Fruit fly (Drosophila melanogaster) whole organism, embryonic: ENCODE data around the gene MSAmiP.

ENCODE experiments used
- Aef1 ChIP-seq: fragments of 200-800 bp; sonication (Bioruptor generic); IDR thresholded peaks from 3 replicates; pipeline ENCODE4 v1.3.6; 2022; ENCODE audit warnings: missing biosample characterization, missing genetic modification characterization
- B-H1 ChIP-seq: fragments of 200-800 bp; sonication (Bioruptor generic); IDR thresholded peaks from 3 replicates; pipeline ENCODE4 v1.3.6; 2022; ENCODE audit warnings: missing biosample characterization, missing genetic modification characterization
- CG10321 ChIP-seq: fragments of 200-800 bp; sonication (Bioruptor generic); IDR thresholded peaks from 2 replicates; pipeline ENCODE4 v1.3.6; 2022; ENCODE audit warnings: missing biosample characterization, missing genetic modification characterization
- CG10462 ChIP-seq: fragments of 200-800 bp; sonication (Bioruptor generic); optimal IDR thresholded peaks from 2 replicates; lab custom pipeline; 2016; ENCODE audit warnings: missing biosample characterization, missing genetic modification characterization
- CG10565 ChIP-seq: fragments of 200-800 bp; sonication (Bioruptor generic); optimal IDR thresholded peaks from 3 replicates; lab custom pipeline; 2016; ENCODE audit warnings: missing biosample characterization, mild to moderate bottlenecking, missing genetic modification characterization
- CG11247 ChIP-seq: fragments of 200-800 bp; sonication (Bioruptor generic); IDR thresholded peaks from 2 replicates; pipeline ENCODE4 v1.3.6; 2022; ENCODE audit warnings: missing biosample characterization, missing genetic modification characterization
- CG14441 ChIP-seq: fragments of 200-800 bp; sonication (Bioruptor generic); IDR thresholded peaks from 2 replicates; pipeline ENCODE4 v1.3.6; 2022; ENCODE audit warnings: missing biosample characterization, missing genetic modification characterization
- CG17385 ChIP-seq: fragments of 200-800 bp; sonication (Bioruptor generic); optimal IDR thresholded peaks from 3 replicates; lab custom pipeline; 2018; ENCODE audit warnings: missing biosample characterization, mild to moderate bottlenecking, missing genetic modification characterization
- CG18764 ChIP-seq: fragments of 200-800 bp; sonication (Bioruptor generic); optimal IDR thresholded peaks from 3 replicates; lab custom pipeline; 2016; ENCODE audit warnings: missing biosample characterization, missing genetic modification characterization
- CG2116 ChIP-seq: fragments of 200-800 bp; sonication (Bioruptor generic); optimal IDR thresholded peaks from 3 replicates; lab custom pipeline; 2018; ENCODE audit warnings: missing biosample characterization, mild to moderate bottlenecking, missing genetic modification characterization
- CG31224 ChIP-seq: fragments of 200-800 bp; sonication (Bioruptor generic); IDR thresholded peaks from 2 replicates; pipeline ENCODE4 v1.3.6; 2022; ENCODE audit warnings: missing biosample characterization, missing genetic modification characterization
- CG32532 ChIP-seq: fragments of 200-800 bp; sonication (Bioruptor generic); IDR thresholded peaks from 2 replicates; pipeline ENCODE4 v1.3.6; 2022; ENCODE audit warnings: missing biosample characterization, missing genetic modification characterization
- CG34422 ChIP-seq: fragments of 200-800 bp; sonication (Bioruptor generic); IDR thresholded peaks from 3 replicates; pipeline ENCODE4 v1.3.6; 2022; ENCODE audit warnings: missing biosample characterization, missing genetic modification characterization
- CG4360 ChIP-seq: fragments of 200-800 bp; sonication (Bioruptor generic); IDR thresholded peaks from 2 replicates; pipeline ENCODE4 v1.3.6; 2022; ENCODE audit warnings: missing biosample characterization, missing genetic modification characterization
- CG5180 ChIP-seq: fragments of 200-800 bp; sonication (Bioruptor generic); optimal IDR thresholded peaks from 3 replicates; lab custom pipeline; 2017; ENCODE audit warnings: missing biosample characterization, missing genetic modification characterization, mild to moderate bottlenecking, moderate library complexity, missing genetic modification reagents
- CG5953 ChIP-seq: fragments of 200-800 bp; sonication (Bioruptor generic); IDR thresholded peaks from 2 replicates; pipeline ENCODE4 v1.3.6; 2022; ENCODE audit warnings: missing biosample characterization, missing genetic modification characterization
- CG6854 ChIP-seq: fragments of 200-800 bp; sonication (Bioruptor generic); optimal IDR thresholded peaks from 3 replicates; lab custom pipeline; 2017; ENCODE audit warnings: missing biosample characterization, mild to moderate bottlenecking, missing genetic modification characterization
- CG7987 ChIP-seq: fragments of 200-800 bp; sonication (Bioruptor generic); optimal IDR thresholded peaks from 2 replicates; lab custom pipeline; 2018; ENCODE audit warnings: missing biosample characterization, mild to moderate bottlenecking, missing genetic modification characterization, moderate library complexity
- CG8089 ChIP-seq: fragments of 200-800 bp; sonication (Bioruptor generic); optimal IDR thresholded peaks from 3 replicates; lab custom pipeline; 2016; ENCODE audit warnings: missing biosample characterization, missing genetic modification characterization
- CG8765 ChIP-seq: fragments of 200-800 bp; sonication (Bioruptor generic); IDR thresholded peaks from 2 replicates; pipeline ENCODE4 v1.3.6; 2022; ENCODE audit warnings: missing biosample characterization, missing genetic modification characterization
- Dad ChIP-seq: fragments of 200-800 bp; sonication (Bioruptor generic); optimal IDR thresholded peaks from 3 replicates; lab custom pipeline; 2016; ENCODE audit warnings: missing biosample characterization, missing genetic modification characterization
- Dp ChIP-seq: fragments of 200-800 bp; sonication (Bioruptor generic); optimal IDR thresholded peaks from 2 replicates; lab custom pipeline; 2018; ENCODE audit warnings: missing biosample characterization, mild to moderate bottlenecking, missing genetic modification characterization, moderate library complexity
- Dref ChIP-seq: fragments of 200-800 bp; sonication (Bioruptor generic); IDR thresholded peaks from 2 replicates; pipeline ENCODE4 v1.3.6; 2022; ENCODE audit warnings: missing biosample characterization, missing genetic modification characterization
- Drgx ChIP-seq: fragments of 200-800 bp; sonication (Bioruptor generic); IDR thresholded peaks from 2 replicates; pipeline ENCODE4 v1.3.6; 2022; ENCODE audit warnings: missing biosample characterization, missing genetic modification characterization
- E2f2 ChIP-seq: fragments of 200-800 bp; sonication (Bioruptor generic); IDR thresholded peaks from 2 replicates; pipeline ENCODE4 v1.3.6; 2022; ENCODE audit warnings: missing biosample characterization, missing genetic modification characterization
- ERR ChIP-seq: fragments of 200-800 bp; sonication (Bioruptor generic); optimal IDR thresholded peaks from 2 replicates; lab custom pipeline; 2016; ENCODE audit warnings: missing biosample characterization, missing genetic modification characterization
- Ets65A ChIP-seq: fragments of 200-800 bp; sonication (Bioruptor generic); peaks from one replicate; lab custom pipeline; 2016; ENCODE audit warnings: missing biosample characterization, missing genetic modification characterization
- H15 ChIP-seq: fragments of 200-800 bp; sonication (Bioruptor generic); IDR thresholded peaks from 3 replicates; pipeline ENCODE4 v1.3.6; 2022; ENCODE audit warnings: missing biosample characterization, missing genetic modification characterization
- Hr39 ChIP-seq: fragments of >200 bp; optimal IDR thresholded peaks from 2 replicates; lab custom pipeline; 2017
- Hr51 ChIP-seq, 2 experiments: fragments of 200-800 bp; sonication (Bioruptor generic); optimal IDR thresholded peaks; 2 replicates in 1 of 2; 3 replicates in 1 of 2; lab custom pipeline; 2016 to 2018; ENCODE audit warnings: missing biosample characterization in 2 of 2, missing genetic modification characterization in 2 of 2, mild to moderate bottlenecking in 1 of 2, moderate library complexity in 1 of 2
- Med ChIP-seq: fragments of 200-800 bp; sonication (Bioruptor generic); peaks from one replicate; lab custom pipeline; 2016; ENCODE audit warnings: missing biosample characterization, missing genetic modification characterization, mild to moderate bottlenecking, inconsistent platforms, moderate library complexity
- Opbp ChIP-seq: fragments of 200-800 bp; sonication (Bioruptor generic); IDR thresholded peaks from 3 replicates; pipeline ENCODE4 v1.3.6; 2022; ENCODE audit warnings: missing biosample characterization, missing genetic modification characterization; ENCODE audit not compliant: partially characterized antibody
- Pdp1 ChIP-seq, 2 experiments: fragments of 200-800 bp; sonication (Bioruptor generic); optimal IDR thresholded peaks; 3 replicates each; lab custom pipeline; 2016; ENCODE audit warnings: missing biosample characterization in 2 of 2, missing genetic modification characterization in 2 of 2, mild to moderate bottlenecking in 1 of 2, moderate library complexity in 1 of 2
- Xrp1 ChIP-seq: fragments of 200-800 bp; sonication (Bioruptor generic); IDR thresholded peaks from 2 replicates; pipeline ENCODE4 v1.3.6; 2022; ENCODE audit warnings: missing biosample characterization, missing genetic modification characterization
- al ChIP-seq: fragments of 200-800 bp; sonication (Bioruptor generic); IDR thresholded peaks from 2 replicates; pipeline ENCODE4 v1.3.6; 2022; ENCODE audit warnings: missing biosample characterization, missing genetic modification characterization
- amos ChIP-seq: fragments of 200-800 bp; sonication (Bioruptor generic); IDR thresholded peaks from 2 replicates; pipeline ENCODE4 v1.3.6; 2022; ENCODE audit warnings: missing biosample characterization, missing genetic modification characterization; ENCODE audit not compliant: partially characterized antibody
- chinmo ChIP-seq: fragments of 200-800 bp; sonication (Bioruptor generic); IDR thresholded peaks from 4 replicates; pipeline ENCODE4 v1.3.6; 2022; ENCODE audit warnings: missing biosample characterization, missing genetic modification characterization; ENCODE audit not compliant: partially characterized antibody
- crol ChIP-seq: fragments of 200-800 bp; sonication (Bioruptor generic); IDR thresholded peaks from 2 replicates; pipeline ENCODE4 v1.3.6; 2022; ENCODE audit warnings: missing biosample characterization, missing genetic modification characterization
- ems ChIP-seq: fragments of 200-800 bp; sonication (Bioruptor generic); optimal IDR thresholded peaks from 3 replicates; lab custom pipeline; 2016; ENCODE audit warnings: missing biosample characterization, missing genetic modification characterization
- ftz-f1 ChIP-seq: fragments of 200-800 bp; sonication (Bioruptor generic); optimal IDR thresholded peaks from 2 replicates; lab custom pipeline; 2016; ENCODE audit warnings: missing biosample characterization, missing genetic modification characterization
- gsb-n ChIP-seq: fragments of 200-800 bp; sonication (Bioruptor generic); optimal IDR thresholded peaks from 3 replicates; lab custom pipeline; 2018; ENCODE audit warnings: missing biosample characterization, mild to moderate bottlenecking, missing genetic modification characterization
- ind ChIP-seq: fragments of 200-800 bp; sonication (Bioruptor generic); optimal IDR thresholded peaks from 3 replicates; lab custom pipeline; 2016; ENCODE audit warnings: missing biosample characterization, missing genetic modification characterization
- jumu ChIP-seq: fragments of 200-800 bp; sonication (Bioruptor generic); optimal IDR thresholded peaks from 3 replicates; lab custom pipeline; 2016; ENCODE audit warnings: missing biosample characterization, missing genetic modification characterization
- kah ChIP-seq: fragments of 200-800 bp; sonication (Bioruptor generic); optimal IDR thresholded peaks from 2 replicates; lab custom pipeline; 2018; ENCODE audit warnings: missing biosample characterization, mild to moderate bottlenecking, missing genetic modification characterization
- lmd ChIP-seq: fragments of 200-800 bp; sonication (Bioruptor generic); IDR thresholded peaks from 2 replicates; pipeline ENCODE4 v1.3.6; 2022; ENCODE audit warnings: missing biosample characterization, missing genetic modification characterization
- nau ChIP-seq: fragments of 200-800 bp; sonication (Bioruptor generic); optimal IDR thresholded peaks from 3 replicates; lab custom pipeline; 2017; ENCODE audit warnings: missing biosample characterization, mild to moderate bottlenecking, missing genetic modification characterization, missing genetic modification reagents
- pros ChIP-seq: fragments of 200-800 bp; sonication (Bioruptor generic); optimal IDR thresholded peaks from 3 replicates; lab custom pipeline; 2019; ENCODE audit warnings: missing biosample characterization, mild to moderate bottlenecking, missing genetic modification characterization, moderate library complexity
- slbo ChIP-seq: fragments of 200-800 bp; sonication (Bioruptor generic); IDR thresholded peaks from 2 replicates; pipeline ENCODE4 v1.3.6; 2022; ENCODE audit warnings: missing biosample characterization, missing genetic modification characterization
- slp2 ChIP-seq: fragments of 200-800 bp; sonication (Bioruptor generic); optimal IDR thresholded peaks from 2 replicates; lab custom pipeline; 2016; ENCODE audit warnings: missing biosample characterization, missing genetic modification characterization
- stc ChIP-seq: fragments of 200-800 bp; sonication (Bioruptor generic); IDR thresholded peaks from 2 replicates; pipeline ENCODE4 v1.3.6; 2022; ENCODE audit warnings: missing biosample characterization, missing genetic modification characterization
- twi ChIP-seq: fragments of 200-800 bp; optimal IDR thresholded peaks from 2 replicates; lab custom pipeline; 2019; ENCODE audit warnings: missing biosample characterization, mild to moderate bottlenecking, missing genetic modification characterization, moderate library complexity
- zfh1 ChIP-seq: fragments of 200-800 bp; sonication (Bioruptor generic); IDR thresholded peaks from 3 replicates; pipeline ENCODE4 v1.3.6; 2022; ENCODE audit warnings: missing biosample characterization, missing genetic modification characterization

MSAmiP gene

dm6 chr3R:16932868-16933267 is 36.8 kb upstream of the MSAmiP start:
- TF ChIP-seq gsb-n (no peak), CG31224 (GFP tag; lab: Robert Waterston, UW) (no peak), ERR (GFP tag; lab: Kevin White, UChicago) (no peak), kah (GFP tag; lab: Kevin White, UChicago) (no peak), CG14441 (GFP tag; lab: Robert Waterston, UW) (no peak), slbo (GFP tag; lab: Robert Waterston, UW) (no peak), CG7987 (GFP tag; lab: Kevin White, UChicago) (no peak), CG10565 (GFP tag; lab: Kevin White, UChicago) (no peak), Opbp (GFP tag; lab: Robert Waterston, UW) (no peak), CG34422 (GFP tag; lab: Robert Waterston, UW) (no peak), Aef1 (GFP tag; lab: Robert Waterston, UW) (no peak), CG5180 (GFP tag; lab: Kevin White, UChicago) (no peak), B-H1 (no peak), CG17385 (GFP tag; lab: Kevin White, UChicago) (no peak), zfh1 (GFP tag; lab: Robert Waterston, UW) (no peak), Hr39 (lab: Kevin White, UChicago) (peak; percentile 71), Ets65A (peak; percentile 66), twi (tag; lab: Kevin White, UChicago) (no peak), CG5953 (no peak), Hr51 (GFP tag; optimal IDR thresholded peaks at IDR 0.05; lab: Kevin White, UChicago) (no peak), ems (GFP tag; lab: Kevin White, UChicago) (no peak), CG10462 (GFP tag; lab: Kevin White, UChicago) (no peak), crol (GFP tag; lab: Robert Waterston, UW) (peak; percentile 49; the same call in 1 of the 2 replicates), Xrp1 (GFP tag; lab: Robert Waterston, UW) (no peak)
- TF ChIP-seq, all 482 proteins: peak for 3

dm6 chr3R:16923526-16924176 is 27.6 kb upstream of the MSAmiP start:
- no peak for TF ChIP-seq CG2116 (GFP tag; lab: Kevin White, UChicago)
- TF ChIP-seq Pdp1 (GFP tag; optimal IDR thresholded peaks at IDR 0.05; lab: Kevin White, UChicago) = no peak
- TF ChIP-seq CG4360 (GFP tag; lab: Robert Waterston, UW) = no peak
- TF ChIP-seq CG8089 (GFP tag; lab: Kevin White, UChicago) = no peak
- no peak for TF ChIP-seq CG11247 (GFP tag; lab: Robert Waterston, UW)
- TF ChIP-seq slp2 = no peak
- no peak for TF ChIP-seq CG6854 (GFP tag; lab: Kevin White, UChicago)
- no peak for TF ChIP-seq CG10462 (GFP tag; lab: Kevin White, UChicago)
- peak; percentile 68 for TF ChIP-seq CG10321 (GFP tag; lab: Robert Waterston, UW)
- TF ChIP-seq Dref = no peak
- no peak for TF ChIP-seq CG10565 (GFP tag; lab: Kevin White, UChicago)
- TF ChIP-seq stc (GFP tag; lab: Robert Waterston, UW) = no peak
- no peak for TF ChIP-seq Drgx
- TF ChIP-seq Dad = no peak
- no peak for TF ChIP-seq Med
- TF ChIP-seq ftz-f1 (GFP tag; lab: Kevin White, UChicago) = no peak
- no peak for TF ChIP-seq al
- TF ChIP-seq E2f2 (GFP tag; lab: Robert Waterston, UW) = no peak
- no peak for TF ChIP-seq CG32532 (GFP tag; lab: Robert Waterston, UW)
- no peak for TF ChIP-seq jumu (GFP tag; lab: Kevin White, UChicago)
- TF ChIP-seq chinmo = no peak
- no peak for TF ChIP-seq CG8765 (GFP tag; lab: Robert Waterston, UW)
- no peak for TF ChIP-seq CG18764 (GFP tag; lab: Kevin White, UChicago)
- TF ChIP-seq lmd (GFP tag; lab: Robert Waterston, UW) = no peak
- no peak for TF ChIP-seq amos (GFP tag; lab: Robert Waterston, UW)
- peak; percentile 14 for TF ChIP-seq pros (GFP tag; lab: Kevin White, UChicago)
- TF ChIP-seq H15 = no peak
- no peak for TF ChIP-seq nau (GFP tag; lab: Kevin White, UChicago)
- TF ChIP-seq Dp = no peak
- TF ChIP-seq ind (GFP tag; lab: Kevin White, UChicago) = no peak
